Worm (Caenorhabditis elegans) whole organism, midembryonic: Measurements from ENCODE around the gene srw-68.

ENCODE experiments used
- T22C8.4 ChIP-seq: fragments of 200-800 bp; sonication (Bioruptor generic); IDR thresholded peaks from 2 replicates; pipeline ENCODE4 v1.3.6; 2022; ENCODE audit warnings: missing genetic modification characterization, missing compliant biosample characterization
- cog-1 ChIP-seq: sonication (generic microtip); optimal IDR thresholded peaks from 2 replicates; lab custom pipeline; 2016; ENCODE audit warnings: missing genetic modification characterization, missing compliant biosample characterization
- flt-1 ChIP-seq: fragments of 200-800 bp; sonication (Bioruptor generic); IDR thresholded peaks from 2 replicates; pipeline ENCODE4 v1.3.6; 2022; ENCODE audit warnings: missing genetic modification characterization, missing compliant biosample characterization
- klf-2 ChIP-seq: fragments of 200-800 bp; sonication (Bioruptor generic); conservative IDR thresholded peaks from 2 replicates; pipeline ENCODE4 v1.3.6; 2022; ENCODE audit warnings: missing genetic modification reagents, missing genetic modification characterization, missing compliant biosample characterization
- med-1 ChIP-seq: sonication (generic microtip); optimal IDR thresholded peaks from 2 replicates; lab custom pipeline; 2017; ENCODE audit warnings: missing genetic modification characterization, mild to moderate bottlenecking, missing compliant biosample characterization, antibody characterized with exemption, missing genetic modification reagents; ENCODE audit not compliant: insufficient read depth
- ref-1 ChIP-seq: fragments of 200-800 bp; sonication (Bioruptor generic); conservative IDR thresholded peaks from 2 replicates; pipeline ENCODE4 v1.3.6; 2022; ENCODE audit warnings: missing genetic modification reagents, missing genetic modification characterization, missing compliant biosample characterization
- tab-1 ChIP-seq: fragments of 200-800 bp; sonication (Bioruptor generic); IDR thresholded peaks from 2 replicates; pipeline ENCODE4 v1.3.6; 2022; ENCODE audit warnings: missing genetic modification characterization, missing compliant biosample characterization
- ztf-23 ChIP-seq: fragments of 200-800 bp; sonication (Bioruptor generic); IDR thresholded peaks from 2 replicates; pipeline ENCODE4 v1.3.6; 2022; ENCODE audit warnings: missing genetic modification reagents, missing genetic modification characterization, missing compliant biosample characterization
- ztf-29 ChIP-seq: fragments of 200-800 bp; sonication (Bioruptor generic); IDR thresholded peaks from 2 replicates; pipeline ENCODE4 v1.3.6; 2022; ENCODE audit warnings: missing genetic modification reagents, missing genetic modification characterization, missing compliant biosample characterization

The srw-68 gene

DNA sequence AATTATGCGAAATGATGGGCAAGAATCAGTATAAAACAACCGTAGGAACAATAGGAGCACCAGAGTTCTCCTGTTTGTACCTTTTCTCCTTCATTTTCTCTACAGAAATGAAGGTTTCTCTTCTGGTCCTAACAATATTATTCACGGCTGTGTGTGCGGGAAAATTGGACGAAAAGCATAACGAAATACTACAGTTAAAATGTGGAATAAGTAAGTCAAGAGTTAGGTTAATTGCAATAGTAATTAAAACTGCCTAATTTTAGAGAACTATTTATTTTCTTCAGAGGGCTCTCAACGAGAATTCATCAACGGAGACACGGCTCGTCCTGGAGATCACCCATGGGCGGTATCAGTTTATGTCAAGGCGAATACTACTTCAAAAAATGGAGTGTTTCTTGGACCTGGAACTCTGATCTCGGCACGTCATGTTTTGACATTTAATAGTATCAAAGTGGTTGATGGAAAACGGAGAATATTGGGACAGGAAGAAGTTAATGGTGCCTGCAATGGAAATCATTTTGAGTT is 22.9 kb upstream of the srw-68 start, which contains the start of gene try-12:
Gene try-12, plus strand, starts transcription at position 51 of the 525 bp plus-strand sequence.
- TF ChIP-seq ztf-23 (GFP tag; lab: Robert Waterston, UW) = no peak
- no peak for TF ChIP-seq flt-1 (GFP tag; lab: Robert Waterston, UW)

- no peak for TF ChIP-seq cog-1 (tag; lab: Kevin White, UChicago)
- no peak for TF ChIP-seq ztf-23 (GFP tag; lab: Robert Waterston, UW)
- no peak for TF ChIP-seq med-1 (GFP tag; lab: Kevin White, UChicago)
- no peak for TF ChIP-seq flt-1 (GFP tag; lab: Robert Waterston, UW)
- TF ChIP-seq T22C8.4 = no peak
- no peak for TF ChIP-seq ztf-29 (GFP tag; lab: Robert Waterston, UW)
- no peak for TF ChIP-seq tab-1 (GFP tag; lab: Robert Waterston, UW)
- TF ChIP-seq ref-1 (GFP tag; lab: Robert Waterston, UW) = no peak
- TF ChIP-seq klf-2 (GFP tag; lab: Robert Waterston, UW) = no peak
Measured at ce11 chrV:7446965-7447364, 20.5 kb upstream of the srw-68 start, which contains the start of gene F25E5.5. TSS of gene F25E5.5 (plus strand) at chrV:7447265.

ce11 chrV:7444331-7444730 is 17.8 kb upstream of the srw-68 start, which contains the start of gene nhr-141:
TSS of gene nhr-141 (plus strand) at chrV:7444661.
- 0 out of 2 replicates have a peak, but pooled peaks have one; percentile 40 for TF ChIP-seq tab-1 (GFP tag; lab: Robert Waterston, UW)

- TF ChIP-seq ref-1 (GFP tag; lab: Robert Waterston, UW) = peak; percentile 46; the same call in 1 of the 2 replicates
- TF ChIP-seq flt-1 (GFP tag; lab: Robert Waterston, UW) = 0 out of 2 replicates have a peak, but pooled peaks have one; percentile 27
- peak; percentile 79; the same call in 1 of the 2 replicates for TF ChIP-seq ztf-23 (GFP tag; lab: Robert Waterston, UW)
- peak; percentile 79 for TF ChIP-seq klf-2 (GFP tag; lab: Robert Waterston, UW)
- peak; percentile 39; the same call in 1 of the 2 replicates for TF ChIP-seq ztf-29 (GFP tag; lab: Robert Waterston, UW)
Measured at ce11 chrV:7443480-7443879, 17.0 kb upstream of the srw-68 start.

- TF ChIP-seq cog-1 (tag; lab: Kevin White, UChicago) (no peak), ztf-23 (GFP tag; lab: Robert Waterston, UW) (no peak), klf-2 (GFP tag; lab: Robert Waterston, UW) (no peak), T22C8.4 (no peak), med-1 (GFP tag; lab: Kevin White, UChicago) (no peak)
Measured at ce11 chrV:7439807-7440206, 13.3 kb upstream of the srw-68 start, which contains the start of gene try-13. TSS of gene try-13 (plus strand) at chrV:7440107.

ce11 chrV:7437985-7438384 is 11.5 kb upstream of the srw-68 start, which contains the start of gene F25E5.16:
TSS of gene F25E5.16 (plus strand) at chrV:7438285.
- TF ChIP-seq med-1 (GFP tag; lab: Kevin White, UChicago) = no peak
- TF ChIP-seq T22C8.4 = no peak

DNA sequence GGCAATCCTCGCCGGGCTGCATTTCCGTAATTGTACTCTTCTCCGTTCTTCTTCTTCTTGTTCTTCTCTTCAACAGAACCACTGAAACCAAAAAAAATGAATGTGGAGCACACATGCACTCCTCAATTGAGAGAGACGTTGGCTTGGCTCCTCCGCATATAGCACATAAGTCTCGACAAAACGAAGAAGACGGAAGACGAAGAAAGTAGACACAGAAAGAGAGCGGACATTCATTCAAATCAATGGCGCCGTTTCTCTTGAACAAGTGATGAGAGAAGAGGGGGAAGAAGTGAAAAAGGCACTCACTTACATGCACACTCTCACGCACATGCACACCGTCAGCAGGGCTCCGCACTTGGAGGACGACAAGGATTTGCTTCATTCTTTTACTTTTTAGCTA is 11.0 kb upstream of the srw-68 start, which contains the start of gene F25E5.9:
Gene F25E5.9, minus strand, starts transcription at position 382 of the 400 bp plus-strand sequence.
- TF ChIP-seq tab-1 (GFP tag; lab: Robert Waterston, UW) (no peak), ztf-29 (GFP tag; lab: Robert Waterston, UW) (no peak), ref-1 (GFP tag; lab: Robert Waterston, UW) (no peak), ztf-23 (GFP tag; lab: Robert Waterston, UW) (no peak), klf-2 (GFP tag; lab: Robert Waterston, UW) (no peak), med-1 (GFP tag; lab: Kevin White, UChicago) (no peak), flt-1 (GFP tag; lab: Robert Waterston, UW) (no peak), cog-1 (tag; lab: Kevin White, UChicago) (no peak), T22C8.4 (no peak)

ce11 chrV:7436911-7437310 is 10.4 kb upstream of the srw-68 start:
- TF ChIP-seq ref-1 (GFP tag; lab: Robert Waterston, UW) (no peak), klf-2 (GFP tag; lab: Robert Waterston, UW) (no peak), tab-1 (GFP tag; lab: Robert Waterston, UW) (no peak), ztf-23 (GFP tag; lab: Robert Waterston, UW) (no peak), med-1 (GFP tag; lab: Kevin White, UChicago) (no peak), T22C8.4 (no peak), ztf-29 (GFP tag; lab: Robert Waterston, UW) (no peak), flt-1 (GFP tag; lab: Robert Waterston, UW) (no peak), cog-1 (tag; lab: Kevin White, UChicago) (no peak)

ce11 chrV:7436509-7436908 is 10.0 kb upstream of the srw-68 start:
- TF ChIP-seq ztf-29 (GFP tag; lab: Robert Waterston, UW) (no peak), cog-1 (tag; lab: Kevin White, UChicago) (no peak), ztf-23 (GFP tag; lab: Robert Waterston, UW) (no peak), flt-1 (GFP tag; lab: Robert Waterston, UW) (no peak), med-1 (GFP tag; lab: Kevin White, UChicago) (no peak)
